Worm (Caenorhabditis elegans): Measurements from ENCODE around the gene ZK809.8.

DNA sequence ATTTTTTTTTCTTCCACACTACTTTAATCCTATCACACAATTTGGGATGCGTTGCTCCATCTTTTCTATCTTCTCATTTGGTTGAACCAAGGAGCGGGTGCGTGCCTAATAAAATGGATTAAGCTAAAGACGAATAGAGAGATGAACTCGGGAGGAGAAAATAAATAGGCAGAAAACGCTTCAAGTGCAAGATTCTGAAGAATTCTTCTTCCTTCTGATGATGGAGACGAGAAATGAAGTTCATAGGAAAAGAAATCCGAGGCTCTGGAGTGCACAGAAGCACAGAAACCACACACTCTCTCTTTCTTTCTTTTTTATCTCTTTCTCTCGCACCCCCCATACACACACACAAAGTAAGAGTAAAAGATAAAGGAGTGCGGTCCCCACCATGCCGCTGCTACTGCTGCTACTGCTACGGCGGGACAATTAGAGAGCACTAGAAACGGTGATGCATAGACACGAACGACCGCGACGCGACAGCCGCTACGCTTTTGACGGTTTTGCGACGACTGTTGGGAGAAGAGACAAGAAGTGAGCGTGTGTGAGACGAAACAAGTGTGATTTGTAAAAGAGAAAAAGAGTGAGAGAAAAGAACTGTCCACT lies 43.3 kb upstream of the ZK809.8 start:
- TF ChIP-seq elt-2 (tag; optimal IDR thresholded peaks at IDR 0.05): peak; percentile 91
- TF ChIP-seq pag-3 (tag; optimal IDR thresholded peaks at IDR 0.05; ENCODE audit: borderline replicate concordance): no peak
- TF ChIP-seq tbx-2 (tag; optimal IDR thresholded peaks at IDR 0.05): peak; percentile 76
- TF ChIP-seq hlh-13 (GFP tag; optimal IDR thresholded peaks at IDR 0.05): no peak
- TF ChIP-seq ceh-2 (tag; optimal IDR thresholded peaks at IDR 0.05): peak; percentile 11
- TF ChIP-seq pqm-1 (tag; optimal IDR thresholded peaks at IDR 0.05): peak; percentile 44
- no peak for TF ChIP-seq pha-4 (tag; optimal IDR thresholded peaks at IDR 0.05)
- no peak for TF ChIP-seq lin-11 (tag; optimal IDR thresholded peaks at IDR 0.05)
- no peak for TF ChIP-seq ttx-3 (tag; optimal IDR thresholded peaks at IDR 0.05)
- TF ChIP-seq C38D4.7 (GFP tag; optimal IDR thresholded peaks at IDR 0.05): no peak

Data from whole organism, late embryonic.